Worm (Caenorhabditis elegans) whole organism, mixed stage, embryonic: ENCODE measurements around the gene rbbp-5.
A peak's percentile ranks its signal among the peaks of the same experiment; 100 is the strongest.

Experiments
- M03D4.4 ChIP-seq: sonication (generic microtip); optimal IDR thresholded peaks from 2 replicates; lab custom pipeline; 2017; ENCODE audit warnings: mild to moderate bottlenecking, missing genetic modification characterization, missing compliant biosample characterization
- bed-3 ChIP-seq: fragments of 200-800 bp; sonication (Bioruptor generic); optimal IDR thresholded peaks from 3 replicates; lab custom pipeline; 2018; ENCODE audit warnings: mild to moderate bottlenecking, missing genetic modification characterization, moderate library complexity, missing compliant biosample characterization
- blmp-1 ChIP-seq: fragments of 150-350 bp; optimal IDR thresholded peaks from 2 replicates; lab custom pipeline; 2014; ENCODE audit warnings: missing biosample characterization, missing genetic modification characterization
- ceh-39 ChIP-seq: fragments of 150-350 bp; optimal IDR thresholded peaks from 2 replicates; lab custom pipeline; 2014; ENCODE audit warnings: missing biosample characterization, missing genetic modification characterization
- ces-1 ChIP-seq: fragments of 150-350 bp; optimal IDR thresholded peaks from 2 replicates; lab custom pipeline; 2014; ENCODE audit warnings: missing biosample characterization, missing genetic modification reagents, missing genetic modification characterization
- cnd-1 ChIP-seq: fragments of 200-800 bp; sonication (Bioruptor generic); optimal IDR thresholded peaks from 2 replicates; lab custom pipeline; 2018; ENCODE audit warnings: mild to moderate bottlenecking, missing genetic modification characterization, missing compliant biosample characterization
- drap-1 ChIP-seq: fragments of 200-800 bp; sonication (Bioruptor generic); optimal IDR thresholded peaks from 3 replicates; lab custom pipeline; 2018; ENCODE audit warnings: mild to moderate bottlenecking, missing genetic modification characterization, missing compliant biosample characterization
- elt-1 ChIP-seq: sonication (generic microtip); optimal IDR thresholded peaks from 2 replicates; lab custom pipeline; 2017; ENCODE audit warnings: missing genetic modification characterization, mild to moderate bottlenecking, missing compliant biosample characterization, antibody characterized with exemption, moderate library complexity, borderline replicate concordance; ENCODE audit not compliant: insufficient read depth
- flh-1 ChIP-seq: fragments of 200-800 bp; sonication (Bioruptor generic); optimal IDR thresholded peaks from 2 replicates; lab custom pipeline; 2018; ENCODE audit warnings: mild to moderate bottlenecking, missing genetic modification characterization, moderate library complexity, missing compliant biosample characterization
- ham-2 ChIP-seq: fragments of 200-800 bp; sonication (Bioruptor generic); optimal IDR thresholded peaks from 2 replicates; lab custom pipeline; 2018; ENCODE audit warnings: mild to moderate bottlenecking, missing genetic modification characterization, missing compliant biosample characterization
- hlh-1 ChIP-seq: fragments of 150-350 bp; optimal IDR thresholded peaks from 2 replicates; lab custom pipeline; 2014; ENCODE audit warnings: missing biosample characterization, missing genetic modification reagents, missing genetic modification characterization
- lin-32 ChIP-seq: fragments of 200-800 bp; sonication (Bioruptor generic); optimal IDR thresholded peaks from 2 replicates; lab custom pipeline; 2018; ENCODE audit warnings: mild to moderate bottlenecking, missing genetic modification characterization, missing compliant biosample characterization
- lsy-2 ChIP-seq: fragments of 150-350 bp; optimal IDR thresholded peaks from 2 replicates; lab custom pipeline; 2014; ENCODE audit warnings: missing biosample characterization, missing genetic modification characterization
- mab-5 ChIP-seq: fragments of 150-350 bp; optimal IDR thresholded peaks from 2 replicates; lab custom pipeline; 2014; ENCODE audit warnings: missing biosample characterization, missing genetic modification characterization
- mep-1 ChIP-seq: fragments of 150-350 bp; optimal IDR thresholded peaks from 2 replicates; lab custom pipeline; 2017; ENCODE audit warnings: missing biosample characterization, missing genetic modification reagents, missing genetic modification characterization, inconsistent platforms
- mls-2 ChIP-seq: sonication (generic microtip); optimal IDR thresholded peaks from 2 replicates; lab custom pipeline; 2016; ENCODE audit warnings: mild to moderate bottlenecking, missing genetic modification characterization, moderate library complexity, missing compliant biosample characterization
- nhr-12 ChIP-seq: fragments of 150-350 bp; optimal IDR thresholded peaks from 2 replicates; lab custom pipeline; 2014; ENCODE audit warnings: missing biosample characterization, missing genetic modification characterization
- nhr-28 ChIP-seq: fragments of 150-350 bp; optimal IDR thresholded peaks from 2 replicates; lab custom pipeline; 2014; ENCODE audit warnings: missing biosample characterization, missing genetic modification characterization
- sem-2 ChIP-seq: fragments of 200-800 bp; sonication (Bioruptor generic); optimal IDR thresholded peaks from 2 replicates; lab custom pipeline; 2018; ENCODE audit warnings: mild to moderate bottlenecking, missing genetic modification characterization, missing compliant biosample characterization
- sptf-1 ChIP-seq: sonication (generic microtip); optimal IDR thresholded peaks from 2 replicates; lab custom pipeline; 2017; ENCODE audit warnings: mild to moderate bottlenecking, missing genetic modification characterization, moderate library complexity, missing compliant biosample characterization
- tbx-8 ChIP-seq: fragments of 200-800 bp; sonication (Bioruptor generic); optimal IDR thresholded peaks from 2 replicates; lab custom pipeline; 2018; ENCODE audit warnings: mild to moderate bottlenecking, missing genetic modification characterization, moderate library complexity, missing compliant biosample characterization
- unc-120 ChIP-seq: sonication (generic microtip); optimal IDR thresholded peaks from 2 replicates; lab custom pipeline; 2017; ENCODE audit warnings: missing genetic modification characterization, missing compliant biosample characterization; ENCODE audit not compliant: poor library complexity, severe bottlenecking
- unc-39 ChIP-seq: fragments of 150-350 bp; optimal IDR thresholded peaks from 2 replicates; lab custom pipeline; 2014; ENCODE audit warnings: missing biosample characterization, missing genetic modification characterization
- unc-62 ChIP-seq: fragments of 150-350 bp; optimal IDR thresholded peaks from 2 replicates; lab custom pipeline; 2014; ENCODE audit warnings: missing biosample characterization, missing genetic modification reagents, missing genetic modification characterization
- ztf-11 ChIP-seq: fragments of 150-350 bp; optimal IDR thresholded peaks from 2 replicates; lab custom pipeline; 2014; ENCODE audit warnings: missing biosample characterization, missing genetic modification characterization

The rbbp-5 gene

ce11 chrII:6135530-6135929, 37.9 kb downstream of the rbbp-5 start:
- TF ChIP-seq ztf-11 (tag; lab: Kevin White, UChicago): no peak
- no peak for TF ChIP-seq ceh-39 (tag; lab: Kevin White, UChicago)
- no peak for TF ChIP-seq mls-2 (tag; lab: Kevin White, UChicago)
- no peak for TF ChIP-seq mep-1 (tag; lab: Kevin White, UChicago)

DNA sequence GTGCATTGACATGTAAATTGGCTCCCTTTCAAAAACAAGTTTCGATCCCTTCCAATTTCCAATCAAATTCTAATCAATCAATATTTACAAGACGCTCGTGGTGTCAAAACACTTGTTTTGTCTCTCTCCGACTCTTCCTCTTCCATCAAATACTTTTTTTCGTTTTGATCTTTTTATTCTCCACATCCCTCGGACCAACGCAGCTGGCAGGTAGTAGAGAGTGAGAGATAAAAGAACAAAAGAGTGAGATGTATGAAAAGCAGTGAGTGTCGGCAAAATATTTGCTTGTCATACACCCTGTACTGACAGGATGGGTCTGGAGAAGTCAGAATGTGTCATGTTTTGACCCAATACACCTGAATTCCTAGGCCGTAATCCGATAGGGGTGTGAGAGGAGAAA, 39.1 kb downstream of the rbbp-5 start:
- TF ChIP-seq lsy-2 (tag; lab: Kevin White, UChicago): no peak
- no peak for TF ChIP-seq sptf-1 (tag; lab: Kevin White, UChicago)
- no peak for TF ChIP-seq ces-1 (GFP tag; lab: Kevin White, UChicago)
- TF ChIP-seq mls-2 (tag; lab: Kevin White, UChicago): no peak
- peak; percentile 89 for TF ChIP-seq hlh-1
- peak; percentile 40 for TF ChIP-seq unc-120
- TF ChIP-seq ham-2 (GFP tag; lab: Kevin White, UChicago): no peak
- TF ChIP-seq tbx-8 (GFP tag; lab: Kevin White, UChicago): no peak
- TF ChIP-seq bed-3: no peak
- TF ChIP-seq unc-62 (GFP tag; lab: Kevin White, UChicago): peak; percentile 78

DNA sequence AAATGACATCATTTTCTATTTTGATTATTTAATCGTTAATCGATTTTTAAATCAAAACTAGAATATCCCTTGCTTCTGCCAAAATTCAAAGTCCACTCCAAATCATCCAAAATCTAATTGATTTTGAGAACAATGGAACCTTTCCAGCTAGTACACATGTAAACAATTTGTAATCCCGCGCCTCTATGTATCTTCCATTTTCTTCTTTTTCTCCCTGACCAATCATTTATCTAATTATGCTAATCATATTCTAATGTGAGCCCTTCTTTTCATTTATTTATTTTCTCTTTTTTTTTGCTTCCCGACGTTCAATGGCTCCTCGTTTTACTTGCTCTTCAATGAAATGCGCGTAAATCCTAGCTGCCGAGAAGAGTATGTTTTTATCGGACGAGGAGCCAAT, 40.5 kb downstream of the rbbp-5 start:
- peak; percentile 46 for TF ChIP-seq ces-1 (GFP tag; lab: Kevin White, UChicago)
- TF ChIP-seq sem-2 (GFP tag; lab: Kevin White, UChicago): no peak
- TF ChIP-seq, all 35 proteins: peak for 1

ce11 chrII:6139484-6139883, 41.9 kb downstream of the rbbp-5 start:
- TF ChIP-seq ces-1 (GFP tag; lab: Kevin White, UChicago) (peak; percentile 69), nhr-28 (tag; lab: Kevin White, UChicago) (no peak), unc-62 (GFP tag; lab: Kevin White, UChicago) (no peak), ceh-39 (tag; lab: Kevin White, UChicago) (no peak), drap-1 (GFP tag; lab: Kevin White, UChicago) (no peak), bed-3 (no peak)

ce11 chrII:6142539-6142938, 44.9 kb downstream of the rbbp-5 start:
- no peak for TF ChIP-seq tbx-8 (GFP tag; lab: Kevin White, UChicago)
- peak; percentile 52 for TF ChIP-seq ces-1 (GFP tag; lab: Kevin White, UChicago)

DNA sequence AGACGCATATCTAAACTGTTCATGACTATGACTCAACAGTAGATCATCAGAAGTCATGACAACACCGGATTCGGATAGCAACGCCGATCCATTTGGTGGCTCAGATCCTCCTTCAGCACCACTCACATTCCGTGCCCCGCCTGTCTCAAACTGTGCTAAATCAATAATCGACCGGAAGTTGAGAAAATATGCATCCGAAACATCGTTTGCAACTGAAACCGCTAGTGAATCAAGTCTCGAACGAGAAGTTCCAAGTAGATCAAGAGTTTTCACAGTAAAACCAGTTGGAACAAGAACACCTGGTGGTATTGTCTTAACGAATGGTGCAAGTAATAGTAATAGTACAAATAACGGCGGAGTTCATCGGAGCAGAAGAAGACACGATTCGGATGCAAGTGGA, 49.5 kb downstream of the rbbp-5 start:
- TF ChIP-seq lin-32 (no peak), hlh-1 (no peak), nhr-12 (tag; lab: Kevin White, UChicago) (no peak), ham-2 (GFP tag; lab: Kevin White, UChicago) (no peak), flh-1 (no peak), sptf-1 (tag; lab: Kevin White, UChicago) (no peak), cnd-1 (tag; lab: Kevin White, UChicago) (no peak), unc-39 (tag; lab: Kevin White, UChicago) (no peak), blmp-1 (tag; lab: Kevin White, UChicago) (no peak), ztf-11 (tag; lab: Kevin White, UChicago) (no peak), M03D4.4 (tag; lab: Kevin White, UChicago) (no peak), drap-1 (GFP tag; lab: Kevin White, UChicago) (no peak), ceh-39 (tag; lab: Kevin White, UChicago) (no peak), elt-1 (no peak), lsy-2 (tag; lab: Kevin White, UChicago) (no peak)

ce11 chrII:6148369-6148768, 50.7 kb downstream of the rbbp-5 start:
- peak; percentile 92 for TF ChIP-seq ces-1 (GFP tag; lab: Kevin White, UChicago)
- TF ChIP-seq mab-5: no peak
